Fruit fly (Drosophila melanogaster): Measurements from ENCODE around the gene mura.

mura gene

DNA sequence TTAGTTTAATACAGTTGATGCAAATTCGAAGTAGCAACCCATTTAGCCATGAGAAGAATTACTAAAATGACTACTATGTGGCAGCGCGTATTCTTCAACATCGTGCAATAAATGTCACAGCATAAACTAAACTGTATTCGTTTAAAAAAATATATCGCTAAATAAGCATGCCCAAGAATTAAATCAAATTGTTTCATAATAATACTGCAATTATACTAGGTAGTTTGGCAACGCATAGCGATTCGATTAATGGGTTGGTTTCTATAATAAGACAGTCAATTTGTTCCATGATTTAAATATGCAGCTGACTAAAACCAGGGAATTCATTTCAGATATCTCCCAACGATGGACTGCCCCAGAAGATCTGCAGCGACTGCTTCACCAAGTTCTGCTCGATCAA lies 31.5 kb upstream of the mura start, which contains the start of gene CG33654:
TSS of gene CG33654 (minus strand) at position 101 of the 400 bp plus-strand sequence.
- TF ChIP-seq toe (GFP tag; optimal IDR thresholded peaks at IDR 0.05) (no peak), kay (GFP tag; ENCODE audit: borderline replicate concordance) (no peak), Crg-1 (GFP tag; optimal IDR thresholded peaks at IDR 0.05) (no peak), CG33017 (tag; optimal IDR thresholded peaks at IDR 0.05) (no peak), cic (GFP tag; optimal IDR thresholded peaks at IDR 0.05) (no peak), Mnt (GFP tag; optimal IDR thresholded peaks at IDR 0.05) (no peak), CG14711 (tag; optimal IDR thresholded peaks at IDR 0.05) (no peak), pad (GFP tag; optimal IDR thresholded peaks at IDR 0.05) (no peak), cnc (optimal IDR thresholded peaks at IDR 0.05) (no peak), CG12768 (GFP tag; optimal IDR thresholded peaks at IDR 0.05) (no peak), CG11617 (GFP tag; optimal IDR thresholded peaks at IDR 0.05) (no peak), CG7101 (tag; optimal IDR thresholded peaks at IDR 0.05) (no peak), CG7045 (GFP tag; optimal IDR thresholded peaks at IDR 0.05) (no peak), CG1620 (GFP tag; optimal IDR thresholded peaks at IDR 0.05) (no peak), tj (GFP tag; optimal IDR thresholded peaks at IDR 0.05) (no peak)

dm6 chr3R:9581973-9582372 lies 30.4 kb upstream of the mura start:
- TF ChIP-seq kay (GFP tag; ENCODE audit: borderline replicate concordance), result no peak
- no peak for TF ChIP-seq bab1 (GFP tag; optimal IDR thresholded peaks at IDR 0.05)
- no peak for TF ChIP-seq CG7101 (tag; optimal IDR thresholded peaks at IDR 0.05)
- TF ChIP-seq CG1620 (GFP tag; optimal IDR thresholded peaks at IDR 0.05), result no peak
- no peak for TF ChIP-seq toe (GFP tag; optimal IDR thresholded peaks at IDR 0.05)
- no peak for TF ChIP-seq CG7045 (GFP tag; optimal IDR thresholded peaks at IDR 0.05)
- no peak for TF ChIP-seq tj (GFP tag; optimal IDR thresholded peaks at IDR 0.05)
- TF ChIP-seq pad (GFP tag; optimal IDR thresholded peaks at IDR 0.05), result no peak
- TF ChIP-seq CG5204 (GFP tag; optimal IDR thresholded peaks at IDR 0.05), result no peak
- TF ChIP-seq Clk (GFP tag; optimal IDR thresholded peaks at IDR 0.05), result no peak
- no peak for TF ChIP-seq cnc (optimal IDR thresholded peaks at IDR 0.05)
- TF ChIP-seq CG33017 (tag; optimal IDR thresholded peaks at IDR 0.05), result no peak
- TF ChIP-seq ovo (GFP tag; optimal IDR thresholded peaks at IDR 0.05), result no peak
- TF ChIP-seq CG11617 (GFP tag; optimal IDR thresholded peaks at IDR 0.05), result no peak
- TF ChIP-seq Crg-1 (GFP tag; optimal IDR thresholded peaks at IDR 0.05), result no peak
- TF ChIP-seq Mnt (GFP tag; optimal IDR thresholded peaks at IDR 0.05), result no peak
- no peak for TF ChIP-seq CG12768 (GFP tag; optimal IDR thresholded peaks at IDR 0.05)
- no peak for TF ChIP-seq cic (GFP tag; optimal IDR thresholded peaks at IDR 0.05)
- TF ChIP-seq CG14711 (tag; optimal IDR thresholded peaks at IDR 0.05), result no peak
- no peak for TF ChIP-seq Hr96 (GFP tag; optimal IDR thresholded peaks at IDR 0.05)

DNA sequence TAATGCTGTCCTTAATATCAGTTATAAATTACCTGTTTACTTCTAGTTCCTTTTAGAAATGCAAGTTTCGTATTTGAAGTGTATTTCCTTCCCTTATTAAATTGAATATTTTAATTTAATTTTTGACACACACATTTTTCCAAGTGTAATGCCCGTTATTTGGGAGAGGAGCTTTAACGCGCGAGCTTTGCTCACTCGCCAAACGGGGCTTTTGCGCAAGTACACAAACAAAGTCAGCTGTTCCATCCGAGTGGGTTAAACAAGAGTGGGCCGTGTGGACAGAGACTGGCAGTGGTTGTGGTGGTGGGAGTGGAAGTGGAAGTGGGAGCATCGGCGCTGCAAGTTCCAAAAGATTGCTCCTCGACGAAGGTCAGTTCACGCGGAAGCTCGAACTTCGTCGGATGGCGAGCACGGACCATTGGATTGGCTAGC lies 29.5 kb upstream of the mura start, which contains the start of gene CG8301:
TSS of gene CG8301 (plus strand) at position 218 of the 432 bp plus-strand sequence.
- TF ChIP-seq cnc (optimal IDR thresholded peaks at IDR 0.05) (no peak), CG7045 (GFP tag; optimal IDR thresholded peaks at IDR 0.05) (peak; percentile 22), CG12768 (GFP tag; optimal IDR thresholded peaks at IDR 0.05) (peak; percentile 36), CG14711 (tag; optimal IDR thresholded peaks at IDR 0.05) (peak; percentile 6), CG1620 (GFP tag; optimal IDR thresholded peaks at IDR 0.05) (peak; percentile 0), CG11617 (GFP tag; optimal IDR thresholded peaks at IDR 0.05) (peak; percentile 26), Clk (GFP tag; optimal IDR thresholded peaks at IDR 0.05) (no peak), bab1 (GFP tag; optimal IDR thresholded peaks at IDR 0.05) (peak; percentile 61), pad (GFP tag; optimal IDR thresholded peaks at IDR 0.05) (no peak), cic (GFP tag; optimal IDR thresholded peaks at IDR 0.05) (peak; percentile 6), Crg-1 (GFP tag; optimal IDR thresholded peaks at IDR 0.05) (no peak), CG5204 (GFP tag; optimal IDR thresholded peaks at IDR 0.05) (no peak), Mnt (GFP tag; optimal IDR thresholded peaks at IDR 0.05) (no peak), tj (GFP tag; optimal IDR thresholded peaks at IDR 0.05) (peak; percentile 26), CG7101 (tag; optimal IDR thresholded peaks at IDR 0.05) (peak; percentile 25), Hr96 (GFP tag; optimal IDR thresholded peaks at IDR 0.05) (no peak), toe (GFP tag; optimal IDR thresholded peaks at IDR 0.05) (no peak), CG33017 (tag; optimal IDR thresholded peaks at IDR 0.05) (peak; percentile 29), kay (GFP tag; ENCODE audit: borderline replicate concordance) (no peak), ovo (GFP tag; optimal IDR thresholded peaks at IDR 0.05) (peak; percentile 97)

- TF ChIP-seq CG1620 (GFP tag; optimal IDR thresholded peaks at IDR 0.05) (peak; percentile 98), CG14711 (tag; optimal IDR thresholded peaks at IDR 0.05) (peak; percentile 97), CG7101 (tag; optimal IDR thresholded peaks at IDR 0.05) (peak; percentile 95), Mnt (GFP tag; optimal IDR thresholded peaks at IDR 0.05) (peak; percentile 95), CG33017 (tag; optimal IDR thresholded peaks at IDR 0.05) (peak; percentile 89), toe (GFP tag; optimal IDR thresholded peaks at IDR 0.05) (peak; percentile 98), Crg-1 (GFP tag; optimal IDR thresholded peaks at IDR 0.05) (peak; percentile 97), ovo (GFP tag; optimal IDR thresholded peaks at IDR 0.05) (peak; percentile 96), cnc (optimal IDR thresholded peaks at IDR 0.05) (no peak), CG11617 (GFP tag; optimal IDR thresholded peaks at IDR 0.05) (peak; percentile 98), cic (GFP tag; optimal IDR thresholded peaks at IDR 0.05) (peak; percentile 86), CG7045 (GFP tag; optimal IDR thresholded peaks at IDR 0.05) (peak; percentile 96), Hr96 (GFP tag; optimal IDR thresholded peaks at IDR 0.05) (peak; percentile 97), CG5204 (GFP tag; optimal IDR thresholded peaks at IDR 0.05) (no peak), bab1 (GFP tag; optimal IDR thresholded peaks at IDR 0.05) (peak; percentile 90), tj (GFP tag; optimal IDR thresholded peaks at IDR 0.05) (peak; percentile 85), pad (GFP tag; optimal IDR thresholded peaks at IDR 0.05) (peak; percentile 89), CG12768 (GFP tag; optimal IDR thresholded peaks at IDR 0.05) (peak; percentile 96), kay (GFP tag; ENCODE audit: borderline replicate concordance) (no peak), Clk (GFP tag; optimal IDR thresholded peaks at IDR 0.05) (peak; percentile 88)
These were observed 26.0 kb upstream of the mura start, which contains the start of the genes Kap-alpha3 and Son for dm6 chr3R:9577382-9578137. TSS of gene Kap-alpha3 (minus strand) at chr3R:9577733. TSS of gene Son (plus strand) at chr3R:9578042.

Measured in whole organism, adult.